Fruit fly (Drosophila melanogaster) whole organism, embryonic: ENCODE measurements around the gene Tcs6.

Source experiments
- Asciz ChIP-seq: fragments of 200-800 bp; sonication (Bioruptor generic); optimal IDR thresholded peaks from 2 replicates; lab custom pipeline; 2017; ENCODE audit warnings: missing biosample characterization, mild to moderate bottlenecking, missing genetic modification characterization, missing genetic modification reagents
- B-H1 ChIP-seq: fragments of 200-800 bp; sonication (Bioruptor generic); IDR thresholded peaks from 3 replicates; pipeline ENCODE4 v1.3.6; 2022; ENCODE audit warnings: missing biosample characterization, missing genetic modification characterization
- CG10267 ChIP-seq: fragments of 200-800 bp; sonication (Bioruptor generic); optimal IDR thresholded peaks from 2 replicates; lab custom pipeline; 2018; ENCODE audit warnings: missing biosample characterization, mild to moderate bottlenecking, missing genetic modification characterization, moderate library complexity
- CG10274 ChIP-seq: fragments of 200-800 bp; sonication (Bioruptor generic); optimal IDR thresholded peaks from 3 replicates; lab custom pipeline; 2017; ENCODE audit warnings: missing biosample characterization, mild to moderate bottlenecking, missing genetic modification characterization
- CG11456 ChIP-seq: fragments of 200-800 bp; sonication (Bioruptor generic); IDR thresholded peaks from 3 replicates; pipeline ENCODE4 v1.3.6; 2022; ENCODE audit warnings: missing biosample characterization, missing genetic modification characterization
- CG1603 ChIP-seq: fragments of 200-800 bp; sonication (Bioruptor generic); optimal IDR thresholded peaks from 2 replicates; lab custom pipeline; 2019; ENCODE audit warnings: missing biosample characterization, mild to moderate bottlenecking, missing genetic modification characterization, moderate library complexity
- CG16863 ChIP-seq: fragments of 200-800 bp; sonication (Bioruptor generic); optimal IDR thresholded peaks from 3 replicates; lab custom pipeline; 2016; ENCODE audit warnings: missing biosample characterization, missing genetic modification characterization
- CG17568 ChIP-seq: fragments of 200-800 bp; sonication (Bioruptor generic); optimal IDR thresholded peaks from 2 replicates; lab custom pipeline; 2018; ENCODE audit warnings: missing biosample characterization, mild to moderate bottlenecking, missing genetic modification characterization, moderate library complexity
- CG18619 ChIP-seq: fragments of 200-800 bp; sonication (Bioruptor generic); optimal IDR thresholded peaks from 3 replicates; lab custom pipeline; 2017; ENCODE audit warnings: missing biosample characterization, mild to moderate bottlenecking, missing genetic modification characterization
- CG2129 ChIP-seq: fragments of 200-800 bp; sonication (Bioruptor generic); IDR thresholded peaks from 2 replicates; pipeline ENCODE4 v1.3.6; 2022; ENCODE audit warnings: missing biosample characterization, missing genetic modification characterization; ENCODE audit not compliant: partially characterized antibody
- CG3847 ChIP-seq: fragments of 200-800 bp; sonication (Bioruptor generic); IDR thresholded peaks from 2 replicates; pipeline ENCODE4 v1.3.6; 2022; ENCODE audit warnings: missing biosample characterization, missing genetic modification characterization
- CG4730 ChIP-seq: fragments of 200-800 bp; sonication (Bioruptor generic); IDR thresholded peaks from 2 replicates; pipeline ENCODE4 v1.3.6; 2022; ENCODE audit warnings: missing biosample characterization, missing genetic modification characterization
- CG4820 ChIP-seq: fragments of 200-800 bp; sonication (Bioruptor generic); optimal IDR thresholded peaks from 3 replicates; lab custom pipeline; 2016; ENCODE audit warnings: missing biosample characterization, missing genetic modification characterization
- CG6689 ChIP-seq: fragments of 200-800 bp; sonication (Bioruptor generic); IDR thresholded peaks from 2 replicates; pipeline ENCODE4 v1.3.6; 2022; ENCODE audit warnings: missing biosample characterization, missing genetic modification characterization
- CG7928 ChIP-seq: fragments of 200-800 bp; sonication (Bioruptor generic); optimal IDR thresholded peaks from 2 replicates; lab custom pipeline; 2017; ENCODE audit warnings: missing biosample characterization, mild to moderate bottlenecking, missing genetic modification characterization
- CG8281 ChIP-seq: fragments of 200-800 bp; sonication (Bioruptor generic); optimal IDR thresholded peaks from 2 replicates; lab custom pipeline; 2018; ENCODE audit warnings: missing biosample characterization, mild to moderate bottlenecking, missing genetic modification characterization, moderate library complexity
- CG8290 ChIP-seq, 3 experiments: fragments of 200-800 bp; sonication (Bioruptor generic); optimal IDR thresholded peaks; 2 replicates each; lab custom pipeline; 2016 to 2019; ENCODE audit warnings: missing biosample characterization in 3 of 3, missing genetic modification characterization in 3 of 3, mild to moderate bottlenecking in 2 of 3, moderate library complexity in 1 of 3
- CG9609 ChIP-seq: fragments of 200-800 bp; sonication (Bioruptor generic); optimal IDR thresholded peaks from 3 replicates; lab custom pipeline; 2016; ENCODE audit warnings: missing biosample characterization, missing genetic modification characterization
- CG9727 ChIP-seq: fragments of 200-800 bp; sonication (Bioruptor generic); optimal IDR thresholded peaks from 3 replicates; lab custom pipeline; 2017; ENCODE audit warnings: missing biosample characterization, mild to moderate bottlenecking, missing genetic modification characterization
- CHES-1-like ChIP-seq: fragments of 200-800 bp; sonication (Bioruptor generic); optimal IDR thresholded peaks from 2 replicates; lab custom pipeline; 2016; ENCODE audit warnings: missing biosample characterization, missing genetic modification characterization
- D19B ChIP-seq: fragments of 200-800 bp; sonication (Bioruptor generic); optimal IDR thresholded peaks from 2 replicates; lab custom pipeline; 2017; ENCODE audit warnings: missing biosample characterization, mild to moderate bottlenecking, missing genetic modification characterization
- Doc2 ChIP-seq: fragments of 200-800 bp; sonication (Bioruptor generic); IDR thresholded peaks from 2 replicates; pipeline ENCODE4 v1.3.6; 2022; ENCODE audit warnings: missing biosample characterization, missing genetic modification characterization
- E2f2 ChIP-seq: fragments of 200-800 bp; sonication (Bioruptor generic); IDR thresholded peaks from 2 replicates; pipeline ENCODE4 v1.3.6; 2022; ENCODE audit warnings: missing biosample characterization, missing genetic modification characterization
- Fer2 ChIP-seq: fragments of 200-800 bp; sonication (Bioruptor generic); optimal IDR thresholded peaks from 2 replicates; lab custom pipeline; 2018; ENCODE audit warnings: missing biosample characterization, mild to moderate bottlenecking, missing genetic modification characterization, moderate library complexity
- H2.0 ChIP-seq: fragments of 200-800 bp; sonication (Bioruptor generic); IDR thresholded peaks from 2 replicates; pipeline ENCODE4 v1.3.6; 2022; ENCODE audit warnings: missing biosample characterization, missing genetic modification characterization
- HHEX ChIP-seq: fragments of 200-800 bp; sonication (Bioruptor generic); optimal IDR thresholded peaks from 3 replicates; lab custom pipeline; 2017; ENCODE audit warnings: missing biosample characterization, mild to moderate bottlenecking, missing genetic modification characterization, missing genetic modification reagents
- Kr ChIP-seq: fragments of 200-800 bp; sonication (Bioruptor generic); optimal IDR thresholded peaks from 2 replicates; lab custom pipeline; 2017; ENCODE audit warnings: missing biosample characterization, mild to moderate bottlenecking, missing genetic modification characterization
- Lim3 ChIP-seq: fragments of 200-800 bp; sonication (Bioruptor generic); IDR thresholded peaks from 2 replicates; pipeline ENCODE4 v1.3.6; 2022; ENCODE audit warnings: missing biosample characterization, missing genetic modification characterization
- MBD-R2 ChIP-seq: fragments of 200-800 bp; sonication (Bioruptor generic); IDR thresholded peaks from 2 replicates; pipeline ENCODE4 v1.3.6; 2022; ENCODE audit warnings: missing biosample characterization, missing genetic modification characterization
- Myb ChIP-seq: fragments of 200-800 bp; sonication (Bioruptor generic); optimal IDR thresholded peaks from 2 replicates; lab custom pipeline; 2016; ENCODE audit warnings: missing biosample characterization, missing genetic modification characterization
- Ssrp ChIP-seq: fragments of 200-800 bp; sonication (Bioruptor generic); optimal IDR thresholded peaks from 2 replicates; lab custom pipeline; 2018; ENCODE audit warnings: missing biosample characterization, mild to moderate bottlenecking, missing genetic modification characterization, moderate library complexity
- TFAM ChIP-seq: fragments of 200-800 bp; sonication (Bioruptor generic); optimal IDR thresholded peaks from 2 replicates; lab custom pipeline; 2017; ENCODE audit warnings: missing biosample characterization, missing genetic modification characterization, inconsistent platforms
- Xrp1 ChIP-seq: fragments of 200-800 bp; sonication (Bioruptor generic); IDR thresholded peaks from 2 replicates; pipeline ENCODE4 v1.3.6; 2022; ENCODE audit warnings: missing biosample characterization, missing genetic modification characterization
- YL-1 ChIP-seq: fragments of 200-800 bp; sonication (Bioruptor generic); optimal IDR thresholded peaks from 3 replicates; lab custom pipeline; 2017; ENCODE audit warnings: missing biosample characterization, mild to moderate bottlenecking, missing genetic modification characterization
- ase ChIP-seq: fragments of 200-800 bp; sonication (Bioruptor generic); IDR thresholded peaks from 3 replicates; pipeline ENCODE4 v1.3.6; 2022; ENCODE audit warnings: missing biosample characterization, missing genetic modification characterization
- chinmo ChIP-seq: fragments of 200-800 bp; sonication (Bioruptor generic); IDR thresholded peaks from 4 replicates; pipeline ENCODE4 v1.3.6; 2022; ENCODE audit warnings: missing biosample characterization, missing genetic modification characterization; ENCODE audit not compliant: partially characterized antibody
- dan ChIP-seq: fragments of 200-800 bp; sonication (Bioruptor generic); IDR thresholded peaks from 2 replicates; pipeline ENCODE4 v1.3.6; 2022; ENCODE audit warnings: missing biosample characterization, missing genetic modification characterization
- emc ChIP-seq: fragments of 200-800 bp; sonication (Bioruptor generic); optimal IDR thresholded peaks from 2 replicates; lab custom pipeline; 2016; ENCODE audit warnings: missing biosample characterization, missing genetic modification characterization
- ftz-f1 ChIP-seq: fragments of 200-800 bp; sonication (Bioruptor generic); optimal IDR thresholded peaks from 2 replicates; lab custom pipeline; 2016; ENCODE audit warnings: missing biosample characterization, missing genetic modification characterization
- gce ChIP-seq: fragments of 200-800 bp; sonication (Bioruptor generic); IDR thresholded peaks from 3 replicates; pipeline ENCODE4 v1.3.6; 2022; ENCODE audit warnings: missing biosample characterization, missing genetic modification characterization
- gt ChIP-seq: fragments of 200-800 bp; sonication (Bioruptor generic); IDR thresholded peaks from 2 replicates; pipeline ENCODE4 v1.3.6; 2022; ENCODE audit warnings: missing biosample characterization, missing genetic modification characterization
- kah ChIP-seq: fragments of 200-800 bp; sonication (Bioruptor generic); optimal IDR thresholded peaks from 2 replicates; lab custom pipeline; 2018; ENCODE audit warnings: missing biosample characterization, mild to moderate bottlenecking, missing genetic modification characterization
- lilli ChIP-seq: fragments of 200-800 bp; sonication (Bioruptor generic); optimal IDR thresholded peaks from 3 replicates; lab custom pipeline; 2016; ENCODE audit warnings: missing biosample characterization, missing genetic modification characterization
- mld ChIP-seq: fragments of 200-800 bp; sonication (Bioruptor generic); IDR thresholded peaks from 3 replicates; pipeline ENCODE4 v1.3.6; 2022; ENCODE audit warnings: missing biosample characterization, missing genetic modification characterization; ENCODE audit not compliant: partially characterized antibody
- salm ChIP-seq: fragments of 200-800 bp; sonication (Bioruptor generic); optimal IDR thresholded peaks from 2 replicates; lab custom pipeline; 2018; ENCODE audit warnings: missing biosample characterization, mild to moderate bottlenecking, missing genetic modification characterization
- schlank ChIP-seq: fragments of 200-800 bp; sonication (Bioruptor generic); optimal IDR thresholded peaks from 2 replicates; lab custom pipeline; 2018; ENCODE audit warnings: missing biosample characterization, mild to moderate bottlenecking, missing genetic modification characterization
- slbo ChIP-seq: fragments of 200-800 bp; sonication (Bioruptor generic); IDR thresholded peaks from 2 replicates; pipeline ENCODE4 v1.3.6; 2022; ENCODE audit warnings: missing biosample characterization, missing genetic modification characterization
- stwl ChIP-seq: fragments of 200-800 bp; sonication (Bioruptor generic); optimal IDR thresholded peaks from 3 replicates; lab custom pipeline; 2018; ENCODE audit warnings: missing biosample characterization, mild to moderate bottlenecking, missing genetic modification characterization, moderate library complexity
- wdn ChIP-seq: fragments of 200-800 bp; sonication (Bioruptor generic); IDR thresholded peaks from 2 replicates; pipeline ENCODE4 v1.3.6; 2022; ENCODE audit warnings: missing biosample characterization, missing genetic modification characterization
- zf30C ChIP-seq: fragments of 200-800 bp; sonication (Bioruptor generic); optimal IDR thresholded peaks from 3 replicates; lab custom pipeline; 2018; ENCODE audit warnings: missing biosample characterization, mild to moderate bottlenecking, missing genetic modification characterization
- zfh2 ChIP-seq: fragments of 200-800 bp; sonication (Bioruptor generic); optimal IDR thresholded peaks from 2 replicates; lab custom pipeline; 2016; ENCODE audit warnings: missing biosample characterization, missing genetic modification characterization

Tcs6 gene

dm6 chr3R:26103440-26103839 lies 45.4 kb upstream of the Tcs6 start (continued):
- no peak for TF ChIP-seq stwl (tag; lab: Kevin White, UChicago)
- no peak for TF ChIP-seq CG6689
- peak; percentile 81; the same call in 2 of the 4 replicates for TF ChIP-seq chinmo (GFP tag; lab: Robert Waterston, UW)
- no peak for TF ChIP-seq CG8290 (GFP tag; optimal IDR thresholded peaks at IDR 0.05; lab: Kevin White, UChicago)
- peak in 1 of 2 experiments; percentile 17 for TF ChIP-seq CG8290 (tag; optimal IDR thresholded peaks at IDR 0.05; lab: Kevin White, UChicago)
- peak; percentile 100 for TF ChIP-seq E2f2 (GFP tag; lab: Robert Waterston, UW)
- TF ChIP-seq CHES-1-like = no peak
- TF ChIP-seq wdn = no peak
- TF ChIP-seq lilli (GFP tag; lab: Kevin White, UChicago) = no peak

dm6 chr3R:26099238-26099637 lies 41.2 kb upstream of the Tcs6 start:
- no peak for TF ChIP-seq YL-1 (GFP tag; lab: Kevin White, UChicago)
- no peak for TF ChIP-seq gt (GFP tag; lab: Robert Waterston, UW)
- TF ChIP-seq zf30C = no peak
- no peak for TF ChIP-seq CG18619 (GFP tag; lab: Kevin White, UChicago)
- TF ChIP-seq CG10274 (GFP tag; lab: Kevin White, UChicago) = no peak
- TF ChIP-seq CG1603 (tag; lab: Kevin White, UChicago) = peak; percentile 61
- no peak for TF ChIP-seq dan (GFP tag; lab: Robert Waterston, UW)
- TF ChIP-seq TFAM = no peak
- no peak for TF ChIP-seq CG16863 (GFP tag; lab: Kevin White, UChicago)
- TF ChIP-seq Doc2 (GFP tag; lab: Robert Waterston, UW) = no peak
- no peak for TF ChIP-seq H2.0 (GFP tag; lab: Robert Waterston, UW)
- no peak for TF ChIP-seq slbo (GFP tag; lab: Robert Waterston, UW)
- no peak for TF ChIP-seq CG4820
- no peak for TF ChIP-seq schlank (tag; lab: Kevin White, UChicago)
- no peak for TF ChIP-seq wdn
- TF ChIP-seq Asciz (GFP tag; lab: Kevin White, UChicago) = no peak
- no peak for TF ChIP-seq ase
- TF ChIP-seq salm (tag; lab: Kevin White, UChicago) = no peak
- no peak for TF ChIP-seq Xrp1 (GFP tag; lab: Robert Waterston, UW)
- no peak for TF ChIP-seq D19B (GFP tag; lab: Kevin White, UChicago)
- no peak for TF ChIP-seq CG10267 (tag; lab: Kevin White, UChicago)
- no peak for TF ChIP-seq Lim3 (GFP tag; lab: Robert Waterston, UW)
- no peak for TF ChIP-seq CG4730 (GFP tag; lab: Robert Waterston, UW)
- TF ChIP-seq CG11456 = no peak
- no peak for TF ChIP-seq CG8281 (tag; lab: Kevin White, UChicago)
- no peak for TF ChIP-seq ftz-f1 (GFP tag; lab: Kevin White, UChicago)
- no peak for TF ChIP-seq emc (GFP tag; lab: Kevin White, UChicago)
- TF ChIP-seq zfh2 (GFP tag; lab: Kevin White, UChicago) = peak; percentile 23
- TF ChIP-seq kah (GFP tag; lab: Kevin White, UChicago) = no peak
- no peak for TF ChIP-seq B-H1 (GFP tag; lab: Robert Waterston, UW)
- no peak for TF ChIP-seq CG7928 (GFP tag; lab: Kevin White, UChicago)
- TF ChIP-seq CG17568 (GFP tag; lab: Kevin White, UChicago) = no peak
- TF ChIP-seq CG2129 (GFP tag; lab: Robert Waterston, UW) = no peak
- TF ChIP-seq CG3847 (GFP tag; lab: Robert Waterston, UW) = no peak
- no peak for TF ChIP-seq gce (GFP tag; lab: Robert Waterston, UW)
- TF ChIP-seq Ssrp (tag; lab: Kevin White, UChicago) = no peak
- TF ChIP-seq Kr (GFP tag; lab: Kevin White, UChicago) = no peak
- TF ChIP-seq MBD-R2 = no peak
- no peak for TF ChIP-seq Myb
- no peak for TF ChIP-seq mld (GFP tag; lab: Robert Waterston, UW)
- TF ChIP-seq CG9727 = no peak
- TF ChIP-seq CG9609 (GFP tag; lab: Kevin White, UChicago) = no peak
- no peak for TF ChIP-seq Fer2
- TF ChIP-seq HHEX (GFP tag; lab: Kevin White, UChicago) = no peak
